Worm (Caenorhabditis elegans) whole organism, early embryonic: ENCODE results near the gene ugt-24.

Experiments used
- B0310.2 ChIP-seq: sonication (generic microtip); optimal IDR thresholded peaks from 2 replicates; lab custom pipeline; 2016; ENCODE audit warnings: mild to moderate bottlenecking, missing genetic modification characterization, missing compliant biosample characterization
- ama-1 ChIP-seq: fragments of 150-350 bp; optimal IDR thresholded peaks from 2 replicates; lab custom pipeline; 2014
- flt-1 ChIP-seq: fragments of 200-800 bp; sonication (Bioruptor generic); IDR thresholded peaks from 2 replicates; pipeline ENCODE4 v1.3.6; 2022; ENCODE audit warnings: missing genetic modification characterization, missing compliant biosample characterization

ce11 chrIV:6254635-6255034 lies 44.1 kb upstream of the ugt-24 start, which contains the start of gene T13A10.64:
- TF ChIP-seq flt-1 (no peak), ama-1 (lab: Kevin White, UChicago) (no peak), B0310.2 (no peak)
